Fruit fly (Drosophila melanogaster): ENCODE data around the gene CG34382.

Gene CG34382

DNA sequence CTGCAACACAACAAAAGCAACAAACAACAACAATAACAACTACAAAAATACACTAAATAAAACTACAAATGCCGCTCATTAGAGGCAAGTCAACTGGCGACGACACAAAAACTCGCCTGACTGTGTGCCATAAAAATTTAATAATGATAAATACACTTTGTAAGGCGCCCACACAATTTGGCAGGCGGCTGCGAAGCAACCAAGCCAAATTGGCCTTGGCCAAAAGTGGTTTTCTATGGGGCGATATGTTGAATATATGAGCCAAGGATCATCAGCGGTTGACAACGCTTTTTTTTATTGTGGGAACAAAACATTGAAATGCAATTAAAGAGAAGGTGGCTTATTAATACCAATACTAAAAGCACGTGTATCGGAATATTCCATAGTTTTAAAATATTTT lies 28.7 kb upstream of the CG34382 start:
- TF ChIP-seq rgr (GFP tag; optimal IDR thresholded peaks at IDR 0.05) (no peak), psq (GFP tag; optimal IDR thresholded peaks at IDR 0.05) (no peak), sv (GFP tag; optimal IDR thresholded peaks at IDR 0.05) (no peak), Hr83 (GFP tag; optimal IDR thresholded peaks at IDR 0.05; ENCODE audit: poor library complexity, severe bottlenecking) (no peak), sage (GFP tag; optimal IDR thresholded peaks at IDR 0.05) (no peak), CG9705 (GFP tag; optimal IDR thresholded peaks at IDR 0.05) (no peak), OdsH (GFP tag; optimal IDR thresholded peaks at IDR 0.05) (no peak), Sp1 (GFP tag; optimal IDR thresholded peaks at IDR 0.05) (no peak), tai (GFP tag; optimal IDR thresholded peaks at IDR 0.05) (no peak), h (GFP tag; optimal IDR thresholded peaks at IDR 0.05) (no peak), Hnf4 (GFP tag; optimal IDR thresholded peaks at IDR 0.05) (no peak), Jra (GFP tag; optimal IDR thresholded peaks at IDR 0.05) (no peak), Dfd (GFP tag; optimal IDR thresholded peaks at IDR 0.05) (no peak), N (GFP tag; optimal IDR thresholded peaks at IDR 0.05) (no peak), woc (GFP tag; optimal IDR thresholded peaks at IDR 0.05) (no peak), Abd-B (GFP tag; optimal IDR thresholded peaks at IDR 0.05) (no peak), pan (optimal IDR thresholded peaks at IDR 0.05) (no peak), dmrt93B (GFP tag; optimal IDR thresholded peaks at IDR 0.05) (no peak), Rel (GFP tag; optimal IDR thresholded peaks at IDR 0.05) (no peak), Rel (tag; optimal IDR thresholded peaks at IDR 0.05) (no peak)

DNA sequence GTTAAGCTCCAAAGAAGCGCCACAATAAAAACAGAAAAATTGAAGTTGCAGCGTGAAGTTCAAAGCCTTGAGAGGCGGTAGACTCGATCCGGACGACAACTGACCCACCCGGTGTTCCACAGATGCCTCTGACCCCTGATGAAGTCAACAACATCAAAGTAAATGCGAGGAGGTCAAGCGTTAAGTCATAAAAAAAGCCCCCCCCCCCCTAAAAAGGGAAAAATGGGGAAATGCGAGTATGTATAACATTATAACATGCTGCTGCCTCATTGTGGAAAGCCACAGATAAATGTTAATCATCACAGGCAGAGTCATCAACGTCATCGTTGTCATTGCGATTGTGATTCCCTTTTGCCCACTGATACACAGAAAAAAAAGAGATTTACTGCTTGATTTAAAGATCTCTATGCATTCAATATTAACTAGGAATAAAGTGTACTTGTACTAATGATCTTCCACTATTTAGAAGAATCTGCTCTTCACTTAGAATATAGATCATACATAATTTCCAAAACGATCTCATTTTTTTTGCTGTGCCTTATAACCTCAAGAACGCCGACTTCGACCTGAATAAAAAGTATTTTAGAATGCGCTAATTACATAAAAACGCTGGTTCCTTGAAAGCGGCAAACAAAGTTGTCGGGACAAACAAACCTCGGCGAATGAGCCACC lies 27.6 kb upstream of the CG34382 start:
- TF ChIP-seq lola (GFP tag; optimal IDR thresholded peaks at IDR 0.05) = no peak
- TF ChIP-seq GATAd (GFP tag; optimal IDR thresholded peaks at IDR 0.05) = no peak
- no peak for TF ChIP-seq Rel (GFP tag; optimal IDR thresholded peaks at IDR 0.05)
- no peak for TF ChIP-seq Rel (tag; optimal IDR thresholded peaks at IDR 0.05)
- TF ChIP-seq Dfd (GFP tag; optimal IDR thresholded peaks at IDR 0.05) = no peak
- no peak for TF ChIP-seq Hr83 (GFP tag; optimal IDR thresholded peaks at IDR 0.05; ENCODE audit: poor library complexity, severe bottlenecking)
- TF ChIP-seq CrebA (GFP tag; optimal IDR thresholded peaks at IDR 0.05; ENCODE audit: borderline replicate concordance) = no peak
- no peak for TF ChIP-seq brk (GFP tag; optimal IDR thresholded peaks at IDR 0.05)
- no peak for TF ChIP-seq usp (GFP tag; optimal IDR thresholded peaks at IDR 0.05)
- TF ChIP-seq HLH106 (tag; optimal IDR thresholded peaks at IDR 0.05) = no peak
- TF ChIP-seq Jra (GFP tag; optimal IDR thresholded peaks at IDR 0.05) = no peak
- no peak for TF ChIP-seq br (GFP tag; optimal IDR thresholded peaks at IDR 0.05)
- no peak for TF ChIP-seq OdsH (GFP tag; optimal IDR thresholded peaks at IDR 0.05)
- no peak for TF ChIP-seq N (GFP tag; optimal IDR thresholded peaks at IDR 0.05)
- no peak for TF ChIP-seq dsf (GFP tag; optimal IDR thresholded peaks at IDR 0.05; ENCODE audit: borderline replicate concordance)
- no peak for TF ChIP-seq tai (GFP tag; optimal IDR thresholded peaks at IDR 0.05)
- TF ChIP-seq dl (GFP tag; optimal IDR thresholded peaks at IDR 0.05; ENCODE audit: insufficient read depth in 1 of 2, partially characterized antibody in 2 of 2) = no peak
- no peak for TF ChIP-seq Hr78 (GFP tag; optimal IDR thresholded peaks at IDR 0.05)
- no peak for TF ChIP-seq psq (GFP tag; optimal IDR thresholded peaks at IDR 0.05)
- no peak for TF ChIP-seq fru (GFP tag; optimal IDR thresholded peaks at IDR 0.05)
- TF ChIP-seq dmrt93B (GFP tag; optimal IDR thresholded peaks at IDR 0.05) = no peak

DNA sequence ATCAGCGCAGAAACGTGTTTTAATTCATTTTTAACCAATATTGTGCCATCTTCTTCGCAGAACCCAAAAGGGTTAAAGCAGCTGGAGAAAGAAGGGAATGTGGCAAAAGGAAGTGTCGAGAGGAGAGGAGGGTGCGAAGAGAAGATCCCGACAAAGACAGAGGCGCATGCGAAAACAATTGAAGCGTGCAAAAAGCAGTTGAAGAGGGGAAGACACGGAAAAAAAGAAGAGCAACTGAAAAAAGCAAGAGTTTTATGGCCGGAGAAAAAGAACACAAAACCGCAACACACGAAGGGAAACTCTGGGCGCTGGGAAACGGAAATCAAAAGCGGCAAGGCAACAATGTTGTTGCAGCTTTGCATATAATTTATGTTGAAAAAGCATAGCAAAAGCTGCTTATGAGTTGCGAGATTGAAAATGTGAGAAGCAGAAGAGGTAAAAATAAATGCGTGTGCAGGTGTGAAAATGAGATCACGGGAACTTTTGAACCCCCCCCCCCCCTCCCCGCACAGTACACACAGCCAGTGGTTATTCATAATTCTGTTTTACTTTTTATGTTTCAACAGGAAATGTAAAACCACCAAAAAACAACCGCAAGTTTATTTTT lies 25.5 kb upstream of the CG34382 start:
- TF ChIP-seq h (GFP tag; optimal IDR thresholded peaks at IDR 0.05) (no peak), Rel (GFP tag; optimal IDR thresholded peaks at IDR 0.05) (no peak), Rel (tag; optimal IDR thresholded peaks at IDR 0.05) (no peak), Mio (GFP tag; optimal IDR thresholded peaks at IDR 0.05) (no peak), tai (GFP tag; optimal IDR thresholded peaks at IDR 0.05) (no peak), N (GFP tag; optimal IDR thresholded peaks at IDR 0.05) (no peak), sage (GFP tag; optimal IDR thresholded peaks at IDR 0.05) (no peak), Dif (GFP tag; optimal IDR thresholded peaks at IDR 0.05; ENCODE audit: partially characterized antibody) (no peak), CG9705 (GFP tag; optimal IDR thresholded peaks at IDR 0.05) (no peak), br (GFP tag; optimal IDR thresholded peaks at IDR 0.05) (no peak), Hr83 (GFP tag; optimal IDR thresholded peaks at IDR 0.05; ENCODE audit: poor library complexity, severe bottlenecking) (no peak), jim (GFP tag; optimal IDR thresholded peaks at IDR 0.05) (no peak), HLH106 (tag; optimal IDR thresholded peaks at IDR 0.05) (peak; percentile 1), dl (GFP tag; optimal IDR thresholded peaks at IDR 0.05; ENCODE audit: insufficient read depth in 1 of 2, partially characterized antibody in 2 of 2) (no peak), CrebA (GFP tag; optimal IDR thresholded peaks at IDR 0.05; ENCODE audit: borderline replicate concordance) (no peak), Sp1 (GFP tag; optimal IDR thresholded peaks at IDR 0.05) (no peak), CG32264 (GFP tag; optimal IDR thresholded peaks at IDR 0.05) (no peak), psq (GFP tag; optimal IDR thresholded peaks at IDR 0.05) (peak; percentile 88), GATAd (GFP tag; optimal IDR thresholded peaks at IDR 0.05) (no peak), rgr (GFP tag; optimal IDR thresholded peaks at IDR 0.05) (no peak), OdsH (GFP tag; optimal IDR thresholded peaks at IDR 0.05) (no peak), lola (GFP tag; optimal IDR thresholded peaks at IDR 0.05) (no peak), Vsx2 (GFP tag; optimal IDR thresholded peaks at IDR 0.05; ENCODE audit: partially characterized antibody) (peak; percentile 28), dsf (GFP tag; optimal IDR thresholded peaks at IDR 0.05; ENCODE audit: borderline replicate concordance) (no peak), Hr78 (GFP tag; optimal IDR thresholded peaks at IDR 0.05) (no peak), Dfd (GFP tag; optimal IDR thresholded peaks at IDR 0.05) (peak; percentile 92), dmrt93B (GFP tag; optimal IDR thresholded peaks at IDR 0.05) (no peak), usp (GFP tag; optimal IDR thresholded peaks at IDR 0.05) (no peak), foxo (GFP tag; optimal IDR thresholded peaks at IDR 0.05) (no peak)
